Worm (Caenorhabditis elegans): Measurements from ENCODE around the gene epg-6.

Gene epg-6

ce11 chrIII:10600138-10600626, at the start of gene epg-6 (continued):
- no peak for TF ChIP-seq sdz-38 (tag; optimal IDR thresholded peaks at IDR 0.05)
- peak; percentile 27 for TF ChIP-seq dpl-1 (GFP tag; optimal IDR thresholded peaks at IDR 0.05)
- TF ChIP-seq F37B4.10 (GFP tag; IDR thresholded peaks at IDR 0.05) = no peak
- no peak for TF ChIP-seq ztf-28 (GFP tag; IDR thresholded peaks at IDR 0.05)
- TF ChIP-seq nhr-120 (GFP tag; IDR thresholded peaks at IDR 0.05) = no peak
- TF ChIP-seq rcor-1 (GFP tag; IDR thresholded peaks at IDR 0.05) = no peak
- no peak for TF ChIP-seq zim-3 (tag; optimal IDR thresholded peaks at IDR 0.05)
- no peak for TF ChIP-seq bed-1 (GFP tag; IDR thresholded peaks at IDR 0.05)
- TF ChIP-seq let-607 (tag; optimal IDR thresholded peaks at IDR 0.05) = no peak
- TF ChIP-seq ceh-58 (GFP tag; IDR thresholded peaks at IDR 0.05) = no peak
- no peak for TF ChIP-seq hmg-20 (GFP tag; IDR thresholded peaks at IDR 0.05)
- TF ChIP-seq egl-18 (GFP tag; IDR thresholded peaks at IDR 0.05) = no peak
- TF ChIP-seq lin-35 (GFP tag; optimal IDR thresholded peaks at IDR 0.05) = no peak
- TF ChIP-seq nfya-1 (tag; optimal IDR thresholded peaks at IDR 0.05; ENCODE audit: borderline replicate concordance, insufficient read depth) = no peak
- no peak for TF ChIP-seq mes-4 (tag; optimal IDR thresholded peaks at IDR 0.05)
- no peak for TF ChIP-seq F49E8.2 (tag; optimal IDR thresholded peaks at IDR 0.05; ENCODE audit: insufficient read depth)
- TF ChIP-seq F22D6.2 (tag; optimal IDR thresholded peaks at IDR 0.05) = no peak
- TF ChIP-seq ztf-22 (GFP tag; optimal IDR thresholded peaks at IDR 0.05) = no peak
- TF ChIP-seq lag-1 (GFP tag; IDR thresholded peaks at IDR 0.05) = no peak
- no peak for TF ChIP-seq K12H6.12 (tag; optimal IDR thresholded peaks at IDR 0.05)
- TF ChIP-seq D2030.7 (GFP tag; IDR thresholded peaks at IDR 0.05) = peak; percentile 74
- no peak for TF ChIP-seq lin-26 (GFP tag; IDR thresholded peaks at IDR 0.05)
- no peak for TF ChIP-seq nfya-2 (GFP tag; IDR thresholded peaks at IDR 0.05)
- peak; percentile 55 for TF ChIP-seq tlf-1 (GFP tag; optimal IDR thresholded peaks at IDR 0.05)
- TF ChIP-seq mcd-1 (GFP tag; IDR thresholded peaks at IDR 0.05) = no peak
- TF ChIP-seq somi-1 (GFP tag; optimal IDR thresholded peaks at IDR 0.05) = no peak
- TF ChIP-seq ZK185.1 (tag; optimal IDR thresholded peaks at IDR 0.05; ENCODE audit: poor library complexity, severe bottlenecking) = no peak
- TF ChIP-seq ztf-18 (tag; optimal IDR thresholded peaks at IDR 0.05) = no peak
- no peak for TF ChIP-seq B0035.1 (tag; optimal IDR thresholded peaks at IDR 0.05)

- TF ChIP-seq Y79H2A.3 (GFP tag; conservative IDR thresholded peaks at IDR 0.05) (no peak), F33H1.4 (GFP tag; IDR thresholded peaks at IDR 0.05) (no peak)
Observed at ce11 chrIII:10649219-10649618, 49.2 kb upstream of the epg-6 start, which contains the start of gene emg-1. emg-1 (plus strand) TSS chrIII:10649519.

ce11 chrIII:10646094-10646493, 46.1 kb upstream of the epg-6 start, which contains the start of gene orc-4:
orc-4 (plus strand) TSS chrIII:10646170.
- TF ChIP-seq Y95B8A.8 (GFP tag; IDR thresholded peaks at IDR 0.05) (0 out of 2 replicates have a peak, but pooled peaks have one; percentile 33), mcd-1 (GFP tag; IDR thresholded peaks at IDR 0.05) (peak; percentile 75), F49E8.2 (tag; optimal IDR thresholded peaks at IDR 0.05; ENCODE audit: insufficient read depth) (peak; percentile 11), sptf-2 (GFP tag; optimal IDR thresholded peaks at IDR 0.05) (no peak)

- TF ChIP-seq let-607 (tag; optimal IDR thresholded peaks at IDR 0.05) = no peak
- TF ChIP-seq Y67H2A.10 (GFP tag; conservative IDR thresholded peaks at IDR 0.05) = no peak
- TF ChIP-seq nhr-120 (GFP tag; IDR thresholded peaks at IDR 0.05) = no peak
- TF ChIP-seq sptf-2 (GFP tag; optimal IDR thresholded peaks at IDR 0.05) = no peak
- TF ChIP-seq F57C9.4 (tag; optimal IDR thresholded peaks at IDR 0.05) = no peak
- TF ChIP-seq snpc-4 (GFP tag; optimal IDR thresholded peaks at IDR 0.05) = no peak
- TF ChIP-seq snpc-4 (tag; optimal IDR thresholded peaks at IDR 0.05) = peak in 1 of 4 experiments; percentile 45
- peak; percentile 89 for TF ChIP-seq efl-1 (GFP tag; optimal IDR thresholded peaks at IDR 0.05)
- TF ChIP-seq bed-1 (GFP tag; IDR thresholded peaks at IDR 0.05) = no peak
- TF ChIP-seq B0035.1 (tag; optimal IDR thresholded peaks at IDR 0.05) = no peak
- TF ChIP-seq akir-1 (GFP tag; optimal IDR thresholded peaks at IDR 0.05) = no peak
- TF ChIP-seq mcd-1 (GFP tag; IDR thresholded peaks at IDR 0.05) = 0 out of 2 replicates have a peak, but pooled peaks have one; percentile 41
- no peak for TF ChIP-seq ztf-3 (GFP tag; optimal IDR thresholded peaks at IDR 0.05)
- no peak for TF ChIP-seq lag-1 (GFP tag; IDR thresholded peaks at IDR 0.05)
- peak; percentile 55 for TF ChIP-seq rcor-1 (GFP tag; IDR thresholded peaks at IDR 0.05)
- TF ChIP-seq lin-54 (GFP tag; optimal IDR thresholded peaks at IDR 0.05) = peak; percentile 84
- TF ChIP-seq ztf-26 (tag; optimal IDR thresholded peaks at IDR 0.05) = no peak
- peak; percentile 67 for TF ChIP-seq dox-1 (GFP tag; IDR thresholded peaks at IDR 0.05)
- TF ChIP-seq ceh-58 (GFP tag; IDR thresholded peaks at IDR 0.05) = no peak
- TF ChIP-seq cebp-2 (GFP tag; IDR thresholded peaks at IDR 0.05) = no peak
Observed at ce11 chrIII:10642781-10643180, 42.8 kb upstream of the epg-6 start, which contains the start of the genes dhs-11 and orc-1. dhs-11 (minus strand) TSS chrIII:10642865. orc-1 (plus strand) TSS chrIII:10643129.
